Worm (Caenorhabditis elegans) whole organism, late embryonic: Measurements from ENCODE around the gene exc-12.

Source experiments
- ceh-30 ChIP-seq: fragments of 150-350 bp; optimal IDR thresholded peaks from 2 replicates; lab custom pipeline; 2014; ENCODE audit warnings: missing biosample characterization, missing genetic modification characterization
- fax-1 ChIP-seq: sonication (generic microtip); optimal IDR thresholded peaks from 2 replicates; lab custom pipeline; 2016; ENCODE audit warnings: missing genotype, missing genetic modification characterization, missing compliant biosample characterization

DNA sequence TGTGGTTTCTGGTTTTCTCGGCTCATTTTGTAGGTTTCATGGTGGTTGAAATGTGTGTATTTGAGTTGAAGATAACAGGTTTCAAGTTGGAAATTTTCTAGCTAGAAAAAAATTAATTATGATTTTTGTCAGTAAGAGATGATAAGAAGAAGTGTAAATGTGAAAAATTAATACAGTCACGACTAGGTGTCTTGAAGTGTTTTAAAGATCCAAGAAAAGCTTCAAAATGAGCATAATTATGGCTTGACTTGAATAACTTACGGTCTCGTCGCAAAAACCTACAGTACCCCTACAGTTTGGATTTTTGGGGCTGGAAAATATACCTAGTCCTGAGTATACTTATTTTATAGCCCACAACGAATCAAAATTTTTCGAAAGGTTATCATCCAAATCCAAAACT lies at the start of gene exc-12:
- TF ChIP-seq fax-1 (tag; lab: Kevin White, UChicago) (no peak), ceh-30 (tag; lab: Kevin White, UChicago) (no peak)
